Worm (Caenorhabditis elegans): ENCODE results near the gene nhr-17.

nhr-17 gene

DNA sequence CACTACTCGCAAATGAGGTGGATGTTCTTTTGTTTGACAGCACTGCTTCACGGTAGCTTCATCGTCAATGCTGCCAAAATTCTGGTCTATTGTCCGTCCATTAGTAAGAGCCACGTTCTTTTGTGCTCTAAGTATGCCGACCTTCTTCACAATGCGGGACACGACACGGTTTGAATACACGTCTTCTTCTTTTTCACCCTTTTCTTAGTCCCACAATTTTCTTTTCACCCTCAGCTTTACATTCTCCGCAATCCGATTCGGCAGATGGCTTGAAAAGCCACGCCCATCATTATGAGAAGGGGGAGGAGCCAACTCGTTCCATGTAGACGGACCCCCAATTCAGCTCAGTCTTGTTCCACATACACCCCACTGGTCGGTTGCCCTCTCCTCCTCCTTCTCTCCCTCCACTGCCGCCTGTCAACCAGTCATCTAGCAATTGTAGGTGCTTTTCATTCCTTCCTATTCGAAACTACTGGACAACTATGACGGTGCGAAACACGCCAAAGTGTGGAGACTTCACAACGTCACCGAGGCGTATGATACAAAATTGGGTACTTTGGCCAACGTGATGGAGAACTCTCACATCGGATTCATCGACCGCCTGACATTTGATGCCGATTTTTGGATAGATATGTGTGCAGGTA, 24.2 kb upstream of the nhr-17 start:
- TF ChIP-seq lin-32 (GFP tag; optimal IDR thresholded peaks at IDR 0.05), result peak; percentile 23
- TF ChIP-seq nhr-28 (tag; optimal IDR thresholded peaks at IDR 0.05), result no peak
- TF ChIP-seq M03D4.4 (tag; optimal IDR thresholded peaks at IDR 0.05), result no peak
- no peak for TF ChIP-seq nhr-2 (tag; optimal IDR thresholded peaks at IDR 0.05)
- TF ChIP-seq flh-1 (GFP tag; optimal IDR thresholded peaks at IDR 0.05), result no peak
- TF ChIP-seq pha-4 (tag; optimal IDR thresholded peaks at IDR 0.05), result no peak
- no peak for TF ChIP-seq mep-1 (tag; optimal IDR thresholded peaks at IDR 0.05)
- peak; percentile 3 for TF ChIP-seq lin-13 (tag; optimal IDR thresholded peaks at IDR 0.05)
- TF ChIP-seq sptf-1 (tag; optimal IDR thresholded peaks at IDR 0.05), result peak; percentile 54
- no peak for TF ChIP-seq elt-1 (tag; optimal IDR thresholded peaks at IDR 0.05; ENCODE audit: borderline replicate concordance, insufficient read depth)
- peak; percentile 31 for TF ChIP-seq ham-2 (GFP tag; optimal IDR thresholded peaks at IDR 0.05)
- TF ChIP-seq blmp-1 (tag; optimal IDR thresholded peaks at IDR 0.05), result no peak
- TF ChIP-seq unc-62 (GFP tag; optimal IDR thresholded peaks at IDR 0.05), result no peak
- TF ChIP-seq hlh-1 (tag; optimal IDR thresholded peaks at IDR 0.05), result no peak
- peak; percentile 24 for TF ChIP-seq ceh-43 (GFP tag; optimal IDR thresholded peaks at IDR 0.05)
- TF ChIP-seq lsy-2 (tag; optimal IDR thresholded peaks at IDR 0.05), result no peak
- TF ChIP-seq ztf-11 (tag; optimal IDR thresholded peaks at IDR 0.05), result peak; percentile 30
- peak; percentile 86 for TF ChIP-seq mls-2 (tag; optimal IDR thresholded peaks at IDR 0.05)
- peak; percentile 60 for TF ChIP-seq cnd-1 (tag; optimal IDR thresholded peaks at IDR 0.05)
- TF ChIP-seq snpc-4 (tag; optimal IDR thresholded peaks at IDR 0.05), result no peak
- TF ChIP-seq drap-1 (GFP tag; optimal IDR thresholded peaks at IDR 0.05), result no peak
- peak; percentile 5 for TF ChIP-seq unc-120 (tag; optimal IDR thresholded peaks at IDR 0.05; ENCODE audit: poor library complexity, severe bottlenecking)
- no peak for TF ChIP-seq bed-3 (GFP tag; optimal IDR thresholded peaks at IDR 0.05)
- TF ChIP-seq nhr-12 (tag; optimal IDR thresholded peaks at IDR 0.05), result no peak
- no peak for TF ChIP-seq mab-5 (tag; optimal IDR thresholded peaks at IDR 0.05)
- TF ChIP-seq tbx-8 (GFP tag; optimal IDR thresholded peaks at IDR 0.05), result peak; percentile 3
- no peak for TF ChIP-seq nhr-237 (tag; optimal IDR thresholded peaks at IDR 0.05)
- peak; percentile 36 for TF ChIP-seq sem-2 (GFP tag; optimal IDR thresholded peaks at IDR 0.05)
- no peak for TF ChIP-seq ceh-39 (tag; optimal IDR thresholded peaks at IDR 0.05)
- TF ChIP-seq ceh-83 (GFP tag; optimal IDR thresholded peaks at IDR 0.05), result peak; percentile 73
- peak; percentile 71 for TF ChIP-seq ces-1 (GFP tag; optimal IDR thresholded peaks at IDR 0.05)
- no peak for TF ChIP-seq zip-8 (tag; optimal IDR thresholded peaks at IDR 0.05)
- no peak for TF ChIP-seq elt-3 (tag; optimal IDR thresholded peaks at IDR 0.05)
- no peak for TF ChIP-seq nhr-76 (tag; optimal IDR thresholded peaks at IDR 0.05)
- no peak for TF ChIP-seq unc-39 (tag; optimal IDR thresholded peaks at IDR 0.05)

DNA sequence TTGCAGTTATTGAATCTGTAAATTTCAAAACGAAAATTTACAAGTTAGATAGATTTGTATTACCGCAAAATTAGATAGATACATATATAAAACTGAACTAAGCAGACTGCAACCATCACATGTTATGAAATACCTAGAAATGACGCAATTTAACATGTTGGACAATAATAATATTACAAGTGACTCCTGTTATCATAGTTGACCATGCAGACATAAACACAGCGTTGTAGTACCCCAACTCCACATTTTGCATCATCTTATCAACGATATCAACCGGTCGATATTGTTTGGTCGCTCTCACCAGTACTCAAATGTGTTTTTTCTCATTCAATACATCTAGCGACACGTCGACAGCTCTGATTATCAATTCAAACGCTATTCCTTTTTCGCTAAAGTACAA, 23.7 kb upstream of the nhr-17 start, which contains the start of gene ugt-50:
TSS of gene ugt-50 (plus strand) at position 268 of the 400 bp plus-strand sequence.
- TF ChIP-seq elt-1 (tag; optimal IDR thresholded peaks at IDR 0.05; ENCODE audit: borderline replicate concordance, insufficient read depth), result no peak
- no peak for TF ChIP-seq mep-1 (tag; optimal IDR thresholded peaks at IDR 0.05)
- TF ChIP-seq sptf-1 (tag; optimal IDR thresholded peaks at IDR 0.05), result no peak
- TF ChIP-seq cnd-1 (tag; optimal IDR thresholded peaks at IDR 0.05), result no peak
- no peak for TF ChIP-seq ham-2 (GFP tag; optimal IDR thresholded peaks at IDR 0.05)
- no peak for TF ChIP-seq mab-5 (tag; optimal IDR thresholded peaks at IDR 0.05)
- no peak for TF ChIP-seq unc-120 (tag; optimal IDR thresholded peaks at IDR 0.05; ENCODE audit: poor library complexity, severe bottlenecking)
- no peak for TF ChIP-seq unc-39 (tag; optimal IDR thresholded peaks at IDR 0.05)
- no peak for TF ChIP-seq nhr-12 (tag; optimal IDR thresholded peaks at IDR 0.05)
- no peak for TF ChIP-seq ceh-43 (GFP tag; optimal IDR thresholded peaks at IDR 0.05)
- no peak for TF ChIP-seq lin-32 (GFP tag; optimal IDR thresholded peaks at IDR 0.05)
- TF ChIP-seq drap-1 (GFP tag; optimal IDR thresholded peaks at IDR 0.05), result no peak
- TF ChIP-seq ceh-39 (tag; optimal IDR thresholded peaks at IDR 0.05), result no peak
- TF ChIP-seq bed-3 (GFP tag; optimal IDR thresholded peaks at IDR 0.05), result no peak
- TF ChIP-seq nhr-237 (tag; optimal IDR thresholded peaks at IDR 0.05), result no peak
- TF ChIP-seq tbx-8 (GFP tag; optimal IDR thresholded peaks at IDR 0.05), result no peak
- TF ChIP-seq elt-3 (tag; optimal IDR thresholded peaks at IDR 0.05), result no peak
- TF ChIP-seq unc-62 (GFP tag; optimal IDR thresholded peaks at IDR 0.05), result no peak
- no peak for TF ChIP-seq lin-13 (tag; optimal IDR thresholded peaks at IDR 0.05)
- no peak for TF ChIP-seq ztf-11 (tag; optimal IDR thresholded peaks at IDR 0.05)

- no peak for TF ChIP-seq M03D4.4 (tag; optimal IDR thresholded peaks at IDR 0.05)
- peak; percentile 97 for TF ChIP-seq unc-62 (GFP tag; optimal IDR thresholded peaks at IDR 0.05)
- no peak for TF ChIP-seq nhr-237 (tag; optimal IDR thresholded peaks at IDR 0.05)
- TF ChIP-seq flh-1 (GFP tag; optimal IDR thresholded peaks at IDR 0.05), result no peak
- TF ChIP-seq tbx-8 (GFP tag; optimal IDR thresholded peaks at IDR 0.05), result no peak
- no peak for TF ChIP-seq ceh-39 (tag; optimal IDR thresholded peaks at IDR 0.05)
- TF ChIP-seq nhr-12 (tag; optimal IDR thresholded peaks at IDR 0.05), result no peak
- no peak for TF ChIP-seq lsy-2 (tag; optimal IDR thresholded peaks at IDR 0.05)
- TF ChIP-seq ces-1 (GFP tag; optimal IDR thresholded peaks at IDR 0.05), result no peak
- TF ChIP-seq mab-5 (tag; optimal IDR thresholded peaks at IDR 0.05), result peak; percentile 34
- TF ChIP-seq bed-3 (GFP tag; optimal IDR thresholded peaks at IDR 0.05), result no peak
- TF ChIP-seq elt-1 (tag; optimal IDR thresholded peaks at IDR 0.05; ENCODE audit: borderline replicate concordance, insufficient read depth), result peak; percentile 62
- TF ChIP-seq mls-2 (tag; optimal IDR thresholded peaks at IDR 0.05), result no peak
- TF ChIP-seq sem-2 (GFP tag; optimal IDR thresholded peaks at IDR 0.05), result no peak
- no peak for TF ChIP-seq ceh-43 (GFP tag; optimal IDR thresholded peaks at IDR 0.05)
- TF ChIP-seq nhr-76 (tag; optimal IDR thresholded peaks at IDR 0.05), result no peak
- no peak for TF ChIP-seq unc-39 (tag; optimal IDR thresholded peaks at IDR 0.05)
- TF ChIP-seq mep-1 (tag; optimal IDR thresholded peaks at IDR 0.05), result peak; percentile 19
These were observed 22.7 kb upstream of the nhr-17 start for ce11 chrX:12690346-12690745.

All from whole organism, mixed stage, embryonic.